Worm (Caenorhabditis elegans) whole organism, early embryonic: ENCODE measurements around the gene cth-1.

Experiments
- aly-1 ChIP-seq: sonication (generic microtip); optimal IDR thresholded peaks from 2 replicates; lab custom pipeline; 2016; ENCODE audit warnings: missing genetic modification characterization, missing compliant biosample characterization
- ceh-13 ChIP-seq: fragments of 200-800 bp; sonication (Bioruptor generic); optimal IDR thresholded peaks from 2 replicates; lab custom pipeline; 2018; ENCODE audit warnings: mild to moderate bottlenecking, missing genetic modification characterization, missing compliant biosample characterization
- hmg-4 ChIP-seq: fragments of 200-800 bp; sonication (Bioruptor generic); optimal IDR thresholded peaks from 2 replicates; lab custom pipeline; 2018; ENCODE audit warnings: mild to moderate bottlenecking, missing genetic modification characterization, missing compliant biosample characterization
- scrt-1 ChIP-seq: fragments of 200-800 bp; sonication (Bioruptor generic); IDR thresholded peaks from 2 replicates; pipeline ENCODE4 v1.3.6; 2022; ENCODE audit warnings: missing genetic modification characterization, missing compliant biosample characterization
- sea-1 ChIP-seq: fragments of 200-800 bp; sonication (Bioruptor generic); conservative IDR thresholded peaks from 2 replicates; pipeline ENCODE4 v1.3.6; 2022; ENCODE audit warnings: missing genetic modification characterization, missing compliant biosample characterization
- tbx-11 ChIP-seq: fragments of 200-800 bp; sonication (Bioruptor generic); IDR thresholded peaks from 2 replicates; pipeline ENCODE4 v1.3.6; 2022; ENCODE audit warnings: missing genetic modification characterization, missing compliant biosample characterization

- TF ChIP-seq aly-1 (tag; lab: Kevin White, UChicago) = no peak
- no peak for TF ChIP-seq ceh-13
- TF ChIP-seq sea-1 (GFP tag; lab: Robert Waterston, UW) = no peak
- TF ChIP-seq hmg-4 (GFP tag; lab: Kevin White, UChicago) = no peak
- TF ChIP-seq tbx-11 (GFP tag; lab: Robert Waterston, UW) = no peak
- no peak for TF ChIP-seq scrt-1 (GFP tag; lab: Robert Waterston, UW)
Measured at ce11 chrV:16075250-16075709, 25.2 kb upstream of the cth-1 start, which contains the start of the genes F14H3.12 and srj-29.
